Fruit fly (Drosophila melanogaster): ENCODE data around the gene Rpt3.

Gene Rpt3

dm6 chrX:11148272-11148835, 23.5 kb downstream of the Rpt3 start, which contains the start of gene Ran:
TSS of gene Ran (minus strand) at chrX:11148716.
- TF ChIP-seq svp (GFP tag) (peak; percentile 24), Sox15 (GFP tag; optimal IDR thresholded peaks at IDR 0.05) (no peak), CG8319 (GFP tag; optimal IDR thresholded peaks at IDR 0.05) (no peak), CG3919 (GFP tag; optimal IDR thresholded peaks at IDR 0.05) (no peak), net (GFP tag; optimal IDR thresholded peaks at IDR 0.05) (no peak), fd85E (GFP tag; optimal IDR thresholded peaks at IDR 0.05) (no peak), achi (GFP tag; optimal IDR thresholded peaks at IDR 0.05) (no peak), eg (GFP tag; IDR thresholded peaks at IDR 0.05) (0 out of 3 replicates have a peak, but pooled peaks have one; percentile 15), OdsH (GFP tag; optimal IDR thresholded peaks at IDR 0.05) (no peak), CG6163 (GFP tag; IDR thresholded peaks at IDR 0.05) (peak; percentile 34; the same call in 1 of the 3 replicates), CG6854 (GFP tag; optimal IDR thresholded peaks at IDR 0.05) (peak; percentile 44), CG11902 (GFP tag; optimal IDR thresholded peaks at IDR 0.05) (no peak)

- TF ChIP-seq CG11762 (GFP tag; optimal IDR thresholded peaks at IDR 0.05; ENCODE audit: insufficient read depth): no peak
- no peak for TF ChIP-seq CG4318 (GFP tag; optimal IDR thresholded peaks at IDR 0.05)
- TF ChIP-seq CG31627 (GFP tag; optimal IDR thresholded peaks at IDR 0.05): peak; percentile 48
- TF ChIP-seq dsx (GFP tag; optimal IDR thresholded peaks at IDR 0.05; ENCODE audit: poor library complexity, severe bottlenecking): no peak
- peak; percentile 60 for TF ChIP-seq Eip78C (GFP tag)
- peak; percentile 35 for TF ChIP-seq Smox (GFP tag; optimal IDR thresholded peaks at IDR 0.05)
- TF ChIP-seq CG15336 (GFP tag; IDR thresholded peaks at IDR 0.05): no peak
- TF ChIP-seq CG8119 (GFP tag; IDR thresholded peaks at IDR 0.05): no peak
- TF ChIP-seq OdsH (GFP tag; optimal IDR thresholded peaks at IDR 0.05): peak; percentile 43
- no peak for TF ChIP-seq CG6163 (GFP tag; IDR thresholded peaks at IDR 0.05)
- TF ChIP-seq CG6792 (GFP tag; optimal IDR thresholded peaks at IDR 0.05): no peak
- TF ChIP-seq dac (GFP tag; optimal IDR thresholded peaks at IDR 0.05): no peak
- peak; percentile 52 for TF ChIP-seq Hr39 (GFP tag; optimal IDR thresholded peaks at IDR 0.05)
- TF ChIP-seq Sox14 (GFP tag; optimal IDR thresholded peaks at IDR 0.05): no peak
- TF ChIP-seq fkh (GFP tag; optimal IDR thresholded peaks at IDR 0.05): no peak
- TF ChIP-seq CG16779 (tag; optimal IDR thresholded peaks at IDR 0.05): no peak
- TF ChIP-seq Eip75B (GFP tag; optimal IDR thresholded peaks at IDR 0.05): peak; percentile 5
- TF ChIP-seq CG9139 (GFP tag; optimal IDR thresholded peaks at IDR 0.05): no peak
- no peak for TF ChIP-seq fd85E (GFP tag; optimal IDR thresholded peaks at IDR 0.05)
- TF ChIP-seq CG8319 (GFP tag; optimal IDR thresholded peaks at IDR 0.05): no peak
- peak; percentile 54 for TF ChIP-seq vri (GFP tag; optimal IDR thresholded peaks at IDR 0.05)
- peak; percentile 54 for TF ChIP-seq lz (GFP tag; optimal IDR thresholded peaks at IDR 0.05)
- TF ChIP-seq CG32006 (GFP tag; optimal IDR thresholded peaks at IDR 0.05): no peak
- TF ChIP-seq Hr38 (GFP tag; optimal IDR thresholded peaks at IDR 0.05): no peak
- TF ChIP-seq CG10631 (GFP tag; optimal IDR thresholded peaks at IDR 0.05): peak; percentile 5
- peak; percentile 34 for TF ChIP-seq Met (GFP tag; optimal IDR thresholded peaks at IDR 0.05)
- peak; percentile 16 for TF ChIP-seq esn (GFP tag; optimal IDR thresholded peaks at IDR 0.05)
- TF ChIP-seq Eip93F (GFP tag; optimal IDR thresholded peaks at IDR 0.05): no peak
- TF ChIP-seq topi (GFP tag; optimal IDR thresholded peaks at IDR 0.05): peak; percentile 40
- TF ChIP-seq achi (GFP tag; optimal IDR thresholded peaks at IDR 0.05): peak; percentile 3
- peak; percentile 18 for TF ChIP-seq Ets21C (GFP tag; optimal IDR thresholded peaks at IDR 0.05)
- no peak for TF ChIP-seq CG3032 (tag; optimal IDR thresholded peaks at IDR 0.05)
- no peak for TF ChIP-seq CG6808 (GFP tag; optimal IDR thresholded peaks at IDR 0.05)
- TF ChIP-seq salr (GFP tag; optimal IDR thresholded peaks at IDR 0.05): no peak
- no peak for TF ChIP-seq spab (GFP tag; optimal IDR thresholded peaks at IDR 0.05)
- no peak for TF ChIP-seq CG6854 (GFP tag; optimal IDR thresholded peaks at IDR 0.05)
- 0 out of 3 replicates have a peak, but pooled peaks have one; percentile 24 for TF ChIP-seq eg (GFP tag; IDR thresholded peaks at IDR 0.05)
- TF ChIP-seq ss (GFP tag; optimal IDR thresholded peaks at IDR 0.05): no peak
- TF ChIP-seq CG3919 (GFP tag; optimal IDR thresholded peaks at IDR 0.05): peak; percentile 5
- peak; percentile 69 for TF ChIP-seq svp (GFP tag)
- TF ChIP-seq cyc (GFP tag; optimal IDR thresholded peaks at IDR 0.05): peak; percentile 27
- no peak for TF ChIP-seq CG10669 (GFP tag; optimal IDR thresholded peaks at IDR 0.05)
- no peak for TF ChIP-seq Blimp-1 (GFP tag; optimal IDR thresholded peaks at IDR 0.05)
- peak; percentile 15 for TF ChIP-seq Hr4 (GFP tag; optimal IDR thresholded peaks at IDR 0.05)
- peak; percentile 49 for TF ChIP-seq pdm3 (GFP tag; optimal IDR thresholded peaks at IDR 0.05)
Observed at dm6 chrX:11149201-11149600, 24.3 kb downstream of the Rpt3 start, which contains the start of gene Lint-1. TSS of gene Lint-1 (plus strand) at chrX:11149323.

Measured in whole organism, prepupa.